Fruit fly (Drosophila melanogaster): ENCODE results near the gene RpL13A.
A peak's percentile ranks its signal among the peaks of the same experiment; 100 is the strongest.

The RpL13A gene

dm6 chr3R:5624115-5624878 lies at the start of gene RpL13A, which contains the start of the genes Dph4 and Spec2 (continued):
- TF ChIP-seq CrebB (tag; optimal IDR thresholded peaks at IDR 0.05) = peak; percentile 95
- TF ChIP-seq CG1832 (GFP tag; optimal IDR thresholded peaks at IDR 0.05) = no peak
- no peak for TF ChIP-seq stc (GFP tag; IDR thresholded peaks at IDR 0.05)
- TF ChIP-seq zen (tag; optimal IDR thresholded peaks at IDR 0.05) = peak; percentile 85
- TF ChIP-seq sima (GFP tag; optimal IDR thresholded peaks at IDR 0.05) = peak; percentile 82
- TF ChIP-seq CG4360 (GFP tag; IDR thresholded peaks at IDR 0.05) = no peak
- TF ChIP-seq hb (GFP tag; IDR thresholded peaks at IDR 0.05; ENCODE audit: partially characterized antibody) = no peak
- TF ChIP-seq CG5245 (GFP tag; optimal IDR thresholded peaks at IDR 0.05) = peak; percentile 86
- TF ChIP-seq Max (GFP tag; optimal IDR thresholded peaks at IDR 0.05) = peak; percentile 92
- peak; percentile 99 for TF ChIP-seq Med (GFP tag)
- peak; percentile 89 for TF ChIP-seq CG12155 (GFP tag; optimal IDR thresholded peaks at IDR 0.05)
- peak; percentile 92 for TF ChIP-seq CG9876 (GFP tag; optimal IDR thresholded peaks at IDR 0.05)
- TF ChIP-seq CG18619 (GFP tag; optimal IDR thresholded peaks at IDR 0.05) = peak; percentile 96
- TF ChIP-seq Gsc (GFP tag; IDR thresholded peaks at IDR 0.05) = no peak
- TF ChIP-seq HmgD (GFP tag; optimal IDR thresholded peaks at IDR 0.05) = peak; percentile 86
- TF ChIP-seq CG14667 (GFP tag; IDR thresholded peaks at IDR 0.05) = no peak
- no peak for TF ChIP-seq CG11085 (GFP tag; IDR thresholded peaks at IDR 0.05)
- peak in 1 of 3 experiments; percentile 59 for TF ChIP-seq Stat92E (GFP tag; optimal IDR thresholded peaks at IDR 0.05)
- TF ChIP-seq Sox102F (GFP tag; optimal IDR thresholded peaks at IDR 0.05) = no peak
- TF ChIP-seq CG34422 (GFP tag; IDR thresholded peaks at IDR 0.05) = no peak
- peak; percentile 76 for TF ChIP-seq grn (GFP tag; optimal IDR thresholded peaks at IDR 0.05)
- TF ChIP-seq C15 (GFP tag; IDR thresholded peaks at IDR 0.05) = no peak
- TF ChIP-seq CG34376 (GFP tag; optimal IDR thresholded peaks at IDR 0.05) = peak; percentile 98
- TF ChIP-seq CG8944 (GFP tag; optimal IDR thresholded peaks at IDR 0.05) = peak; percentile 78
- no peak for TF ChIP-seq NFAT (GFP tag; IDR thresholded peaks at IDR 0.05)
- peak; percentile 91 for TF ChIP-seq CG33557 (GFP tag; optimal IDR thresholded peaks at IDR 0.05)
- peak; percentile 85 for TF ChIP-seq CG7839 (tag; optimal IDR thresholded peaks at IDR 0.05)
- TF ChIP-seq CG8478 (optimal IDR thresholded peaks at IDR 0.05) = peak; percentile 69
- TF ChIP-seq az2 (GFP tag; optimal IDR thresholded peaks at IDR 0.05) = peak; percentile 74
- peak; percentile 95 for TF ChIP-seq CG9609 (GFP tag; optimal IDR thresholded peaks at IDR 0.05)
- no peak for TF ChIP-seq Ravus (GFP tag; IDR thresholded peaks at IDR 0.05)
- peak; percentile 95 for TF ChIP-seq CG12071 (GFP tag; optimal IDR thresholded peaks at IDR 0.05)
- TF ChIP-seq Neu2 (GFP tag; optimal IDR thresholded peaks at IDR 0.05; ENCODE audit: borderline replicate concordance) = peak; percentile 74
- TF ChIP-seq mirr (GFP tag; optimal IDR thresholded peaks at IDR 0.05) = peak; percentile 98
- TF ChIP-seq nerfin-2 (GFP tag; IDR thresholded peaks at IDR 0.05; ENCODE audit: partially characterized antibody) = no peak
- TF ChIP-seq CG32767 (GFP tag; IDR thresholded peaks at IDR 0.05) = no peak
- peak; percentile 97 for TF ChIP-seq Meics (GFP tag; optimal IDR thresholded peaks at IDR 0.05)
- no peak for TF ChIP-seq CkIIα-i1 (GFP tag; IDR thresholded peaks at IDR 0.05)
- TF ChIP-seq jigr1 (GFP tag; IDR thresholded peaks at IDR 0.05) = no peak
- peak; percentile 84 for TF ChIP-seq pfk (GFP tag; optimal IDR thresholded peaks at IDR 0.05)
- peak; percentile 89 for TF ChIP-seq CG6683 (GFP tag; optimal IDR thresholded peaks at IDR 0.05)
- no peak for TF ChIP-seq CG14441 (GFP tag; IDR thresholded peaks at IDR 0.05)
- TF ChIP-seq gt (GFP tag; IDR thresholded peaks at IDR 0.05) = no peak
- peak; percentile 92 for TF ChIP-seq shn (GFP tag; optimal IDR thresholded peaks at IDR 0.05)
- no peak for TF ChIP-seq dmrt99B (tag; optimal IDR thresholded peaks at IDR 0.05)
- peak; percentile 73 for TF ChIP-seq Hr3 (GFP tag; optimal IDR thresholded peaks at IDR 0.05)
- peak; percentile 87 for TF ChIP-seq unpg (GFP tag; optimal IDR thresholded peaks at IDR 0.05)
- TF ChIP-seq CG32532 (GFP tag; IDR thresholded peaks at IDR 0.05) = no peak
- no peak for TF ChIP-seq GATAe (GFP tag; conservative IDR thresholded peaks at IDR 0.05)
- peak; percentile 81 for TF ChIP-seq repo (GFP tag; optimal IDR thresholded peaks at IDR 0.05)

Data from whole organism, embryonic.